Fruit fly (Drosophila melanogaster): ENCODE measurements around the gene EMC4.

DNA sequence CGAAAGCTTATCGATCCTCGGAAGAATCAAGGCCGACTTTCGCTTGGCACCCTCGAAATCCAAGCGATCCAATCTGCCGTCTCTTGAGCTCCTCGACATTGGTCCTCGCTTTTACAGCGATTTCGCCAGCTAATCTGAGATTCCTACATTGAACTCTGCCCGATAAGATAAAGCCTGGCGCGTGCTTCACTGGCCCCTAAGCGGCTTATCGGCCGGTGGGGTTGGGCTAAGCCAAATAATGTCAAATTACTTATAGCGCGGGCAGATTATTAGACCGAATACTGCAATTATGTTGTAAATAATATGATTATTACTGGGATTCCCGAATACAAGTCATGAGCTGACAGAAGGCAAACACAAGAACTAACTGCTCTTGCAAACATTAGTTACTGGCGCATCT is 22.0 kb upstream of the EMC4 start:
- no peak for TF ChIP-seq Fer1 (GFP tag; optimal IDR thresholded peaks at IDR 0.05)
- no peak for TF ChIP-seq CG12299 (tag; optimal IDR thresholded peaks at IDR 0.05)
- TF ChIP-seq gem (tag; optimal IDR thresholded peaks at IDR 0.05), result no peak
- TF ChIP-seq CG14441 (GFP tag; IDR thresholded peaks at IDR 0.05), result no peak
- no peak for TF ChIP-seq maf-S (GFP tag; optimal IDR thresholded peaks at IDR 0.05)
- no peak for TF ChIP-seq lola (GFP tag; optimal IDR thresholded peaks at IDR 0.05)
- no peak for TF ChIP-seq Sry-β (GFP tag; optimal IDR thresholded peaks at IDR 0.05)
- no peak for TF ChIP-seq sisA (GFP tag; IDR thresholded peaks at IDR 0.05)
- no peak for TF ChIP-seq CG2875 (GFP tag; optimal IDR thresholded peaks at IDR 0.05)
- no peak for TF ChIP-seq CG14667 (GFP tag; IDR thresholded peaks at IDR 0.05)
- no peak for TF ChIP-seq tap (tag; optimal IDR thresholded peaks at IDR 0.05)
